Fruit fly (Drosophila melanogaster) whole organism, prepupa: Measurements from ENCODE around the gene Osi11.

ENCODE experiments used
- Blimp-1 ChIP-seq: fragments of 200-800 bp; sonication (Bioruptor generic); optimal IDR thresholded peaks from 3 replicates; lab custom pipeline; 2017; ENCODE audit warnings: missing biosample characterization, missing genetic modification characterization, mild to moderate bottlenecking, moderate library complexity, missing genetic modification reagents
- CG11294 ChIP-seq: fragments of 200-800 bp; sonication (Bioruptor generic); IDR thresholded peaks from 2 replicates; pipeline ENCODE4 v1.3.6; 2022; ENCODE audit warnings: missing biosample characterization, missing genetic modification characterization
- CG11762 ChIP-seq: fragments of 200-800 bp; sonication (Bioruptor generic); optimal IDR thresholded peaks from 3 replicates; lab custom pipeline; 2016; ENCODE audit warnings: missing biosample characterization, missing genetic modification characterization; ENCODE audit not compliant: insufficient read depth
- CG15336 ChIP-seq: fragments of 200-800 bp; sonication (Bioruptor generic); IDR thresholded peaks from 2 replicates; pipeline ENCODE4 v1.3.6; 2022; ENCODE audit warnings: missing biosample characterization, missing genetic modification characterization
- CG31627 ChIP-seq: fragments of 200-800 bp; sonication (Bioruptor generic); optimal IDR thresholded peaks from 3 replicates; lab custom pipeline; 2016; ENCODE audit warnings: missing biosample characterization, missing genetic modification characterization
- CG32006 ChIP-seq: fragments of 200-800 bp; sonication (Bioruptor generic); optimal IDR thresholded peaks from 3 replicates; lab custom pipeline; 2017; ENCODE audit warnings: missing biosample characterization, mild to moderate bottlenecking, missing genetic modification characterization
- CG34406 ChIP-seq: fragments of 200-800 bp; sonication (Bioruptor generic); optimal IDR thresholded peaks from 3 replicates; lab custom pipeline; 2016; ENCODE audit warnings: missing biosample characterization, missing genetic modification characterization
- CG3919 ChIP-seq: fragments of 200-800 bp; sonication (Bioruptor generic); optimal IDR thresholded peaks from 3 replicates; lab custom pipeline; 2016; ENCODE audit warnings: missing biosample characterization, missing genetic modification characterization
- CG4318 ChIP-seq: fragments of 200-800 bp; sonication (Bioruptor generic); optimal IDR thresholded peaks from 3 replicates; lab custom pipeline; 2017; ENCODE audit warnings: missing biosample characterization, mild to moderate bottlenecking, missing genetic modification characterization
- CG6276 ChIP-seq: fragments of 200-800 bp; sonication (Bioruptor generic); optimal IDR thresholded peaks from 2 replicates; lab custom pipeline; 2017; ENCODE audit warnings: missing biosample characterization, mild to moderate bottlenecking, missing genetic modification characterization
- CG6792 ChIP-seq: fragments of 200-800 bp; sonication (Bioruptor generic); optimal IDR thresholded peaks from 3 replicates; lab custom pipeline; 2016; ENCODE audit warnings: missing biosample characterization, missing genetic modification characterization
- CG8119 ChIP-seq: fragments of 200-800 bp; sonication (Bioruptor generic); IDR thresholded peaks from 3 replicates; pipeline ENCODE4 v1.3.6; 2022; ENCODE audit warnings: missing biosample characterization, missing genetic modification characterization
- CG8319 ChIP-seq: fragments of 200-800 bp; sonication (Bioruptor generic); optimal IDR thresholded peaks from 3 replicates; lab custom pipeline; 2016; ENCODE audit warnings: missing biosample characterization, missing genetic modification characterization
- CG8632 ChIP-seq: fragments of 200-800 bp; sonication (Bioruptor generic); optimal IDR thresholded peaks from 3 replicates; lab custom pipeline; 2016; ENCODE audit warnings: missing biosample characterization, missing genetic modification characterization
- Eip75B ChIP-seq: fragments of 200-800 bp; sonication (Bioruptor generic); optimal IDR thresholded peaks from 3 replicates; lab custom pipeline; 2016; ENCODE audit warnings: missing biosample characterization, missing genetic modification characterization
- Eip78C ChIP-seq: fragments of 200-800 bp; sonication (Bioruptor generic); peaks from one replicate; lab custom pipeline; 2016; ENCODE audit warnings: missing biosample characterization, missing genetic modification characterization
- Ets96B ChIP-seq: fragments of 200-800 bp; optimal IDR thresholded peaks from 2 replicates; lab custom pipeline; 2019; ENCODE audit warnings: missing biosample characterization, mild to moderate bottlenecking, missing genetic modification characterization, moderate library complexity
- Gug ChIP-seq: fragments of 200-800 bp; sonication (Bioruptor generic); IDR thresholded peaks from 2 replicates; pipeline ENCODE4 v1.3.6; 2022; ENCODE audit warnings: missing biosample characterization, missing genetic modification characterization
- Hr38 ChIP-seq: sonication (Bioruptor generic); optimal IDR thresholded peaks from 2 replicates; lab custom pipeline; 2016; ENCODE audit warnings: missing biosample characterization, missing genetic modification characterization
- Hr39 ChIP-seq: fragments of 200-800 bp; sonication (Bioruptor generic); optimal IDR thresholded peaks from 2 replicates; lab custom pipeline; 2016; ENCODE audit warnings: missing biosample characterization, missing genetic modification characterization
- Hr4 ChIP-seq: fragments of 200-800 bp; sonication (Bioruptor generic); optimal IDR thresholded peaks from 3 replicates; lab custom pipeline; 2016; ENCODE audit warnings: missing biosample characterization, missing genetic modification characterization
- Lpt ChIP-seq: fragments of 200-800 bp; sonication (Bioruptor generic); optimal IDR thresholded peaks from 3 replicates; lab custom pipeline; 2016; ENCODE audit warnings: missing biosample characterization, missing genetic modification characterization
- OdsH ChIP-seq: fragments of 200-800 bp; sonication (Bioruptor generic); optimal IDR thresholded peaks from 3 replicates; lab custom pipeline; 2016; ENCODE audit warnings: missing biosample characterization, missing genetic modification characterization
- Smox ChIP-seq: fragments of 200-800 bp; sonication (Bioruptor generic); optimal IDR thresholded peaks from 3 replicates; lab custom pipeline; 2016; ENCODE audit warnings: missing biosample characterization, missing genetic modification characterization
- Sox102F ChIP-seq: fragments of 200-800 bp; sonication (Bioruptor generic); optimal IDR thresholded peaks from 2 replicates; lab custom pipeline; 2016; ENCODE audit warnings: missing biosample characterization, mild to moderate bottlenecking, missing genetic modification characterization
- Sox14 ChIP-seq: fragments of 200-800 bp; sonication (Bioruptor generic); optimal IDR thresholded peaks from 3 replicates; lab custom pipeline; 2016; ENCODE audit warnings: missing biosample characterization, missing genetic modification characterization
- Sox15 ChIP-seq: fragments of 200-800 bp; sonication (Bioruptor generic); optimal IDR thresholded peaks from 3 replicates; lab custom pipeline; 2016; ENCODE audit warnings: missing biosample characterization, missing genetic modification characterization
- achi ChIP-seq: fragments of 200-800 bp; sonication (Bioruptor generic); optimal IDR thresholded peaks from 3 replicates; lab custom pipeline; 2016; ENCODE audit warnings: missing biosample characterization, missing genetic modification characterization
- acj6 ChIP-seq: fragments of 200-800 bp; sonication (Bioruptor generic); optimal IDR thresholded peaks from 3 replicates; lab custom pipeline; 2016; ENCODE audit warnings: missing biosample characterization, missing genetic modification characterization
- dac ChIP-seq: fragments of 200-800 bp; sonication (Bioruptor generic); optimal IDR thresholded peaks from 2 replicates; lab custom pipeline; 2017; ENCODE audit warnings: missing biosample characterization, mild to moderate bottlenecking, missing genetic modification characterization
- eg ChIP-seq: fragments of 200-800 bp; sonication (Bioruptor generic); IDR thresholded peaks from 3 replicates; pipeline ENCODE4 v1.3.6; 2022; ENCODE audit warnings: missing biosample characterization, missing genetic modification characterization
- esn ChIP-seq: fragments of 200-800 bp; sonication (Bioruptor generic); optimal IDR thresholded peaks from 2 replicates; lab custom pipeline; 2016; ENCODE audit warnings: missing biosample characterization, mild to moderate bottlenecking, missing genetic modification characterization, moderate library complexity
- fd59A ChIP-seq: fragments of 200-800 bp; sonication (Bioruptor generic); optimal IDR thresholded peaks from 2 replicates; lab custom pipeline; 2017; ENCODE audit warnings: missing biosample characterization, mild to moderate bottlenecking, missing genetic modification characterization, missing genetic modification reagents
- lz ChIP-seq: fragments of 200-800 bp; sonication (Bioruptor generic); optimal IDR thresholded peaks from 3 replicates; lab custom pipeline; 2016; ENCODE audit warnings: missing biosample characterization, missing genetic modification characterization
- pdm3 ChIP-seq: fragments of 200-800 bp; sonication (Bioruptor generic); optimal IDR thresholded peaks from 3 replicates; lab custom pipeline; 2016; ENCODE audit warnings: missing biosample characterization, missing genetic modification characterization
- salr ChIP-seq, 2 experiments: fragments of 200-800 bp; sonication (Bioruptor generic); optimal IDR thresholded peaks; 3 replicates each; lab custom pipeline; 2016 to 2018; ENCODE audit warnings: missing biosample characterization in 2 of 2, missing genetic modification characterization in 2 of 2, mild to moderate bottlenecking in 1 of 2
- spab ChIP-seq: fragments of 200-800 bp; sonication (Bioruptor generic); optimal IDR thresholded peaks from 2 replicates; lab custom pipeline; 2017; ENCODE audit warnings: missing biosample characterization, mild to moderate bottlenecking, missing genetic modification characterization, missing genetic modification reagents
- ss ChIP-seq, 2 experiments: fragments of 200-800 bp; sonication (Bioruptor generic); optimal IDR thresholded peaks; 2 replicates in 1 of 2; 3 replicates in 1 of 2; lab custom pipeline; 2017 to 2018; ENCODE audit warnings: mild to moderate bottlenecking in 2 of 2, missing biosample characterization in 2 of 2, missing genetic modification characterization in 2 of 2, moderate library complexity in 1 of 2
- svp ChIP-seq: fragments of 200-800 bp; sonication (Bioruptor generic); peaks from one replicate; lab custom pipeline; 2016; ENCODE audit warnings: missing biosample characterization, missing genetic modification characterization
- topi ChIP-seq: fragments of 200-800 bp; sonication (Bioruptor generic); optimal IDR thresholded peaks from 3 replicates; lab custom pipeline; 2016; ENCODE audit warnings: missing biosample characterization, missing genetic modification characterization
- vri ChIP-seq: fragments of 200-800 bp; sonication (Bioruptor generic); optimal IDR thresholded peaks from 3 replicates; lab custom pipeline; 2016; ENCODE audit warnings: missing biosample characterization, mild to moderate bottlenecking, missing genetic modification characterization

Gene Osi11

dm6 chr3R:6241289-6241688, 27.3 kb downstream of the Osi11 start (continued):
- TF ChIP-seq Eip75B (no peak), Sox15 (no peak), CG8119 (GFP tag; lab: Robert Waterston, UW) (peak; percentile 67), topi (GFP tag; lab: Kevin White, UChicago) (no peak), vri (GFP tag; lab: Kevin White, UChicago) (no peak), CG32006 (GFP tag; lab: Kevin White, UChicago) (peak; percentile 92), CG8319 (GFP tag; lab: Kevin White, UChicago) (no peak)
- TF ChIP-seq, all 60 proteins: peak for 18

DNA sequence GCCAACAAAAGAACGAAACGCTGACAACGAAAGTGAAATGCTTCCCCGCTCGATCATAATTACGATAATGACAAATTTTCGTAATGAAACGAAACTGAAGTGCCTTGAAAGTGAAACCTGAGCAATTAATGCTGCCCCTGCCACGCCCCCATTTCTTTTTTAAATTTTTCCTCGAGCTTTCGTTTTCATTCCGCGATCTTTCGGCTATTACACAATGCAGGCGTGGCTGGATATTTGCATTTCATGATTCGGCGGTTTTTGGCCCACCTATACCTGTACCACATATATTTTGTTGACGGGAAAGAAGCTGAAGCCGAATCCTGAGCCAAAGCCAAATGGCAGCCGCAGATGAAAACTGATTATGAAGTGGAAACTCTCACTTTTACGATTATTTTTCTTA, 28.3 kb downstream of the Osi11 start:
- no peak for TF ChIP-seq Eip75B
- no peak for TF ChIP-seq Sox15
- TF ChIP-seq Blimp-1, result peak; percentile 73
- TF ChIP-seq, all 60 proteins: peak for 1

- TF ChIP-seq Gug (GFP tag; lab: Robert Waterston, UW), result no peak
- TF ChIP-seq Ets96B (tag; lab: Kevin White, UChicago), result no peak
- TF ChIP-seq CG11294 (GFP tag; lab: Robert Waterston, UW), result no peak
- TF ChIP-seq ss (GFP tag; optimal IDR thresholded peaks at IDR 0.05; lab: Kevin White, UChicago), result no peak
- no peak for TF ChIP-seq fd59A (GFP tag; lab: Kevin White, UChicago)
- no peak for TF ChIP-seq spab
- TF ChIP-seq Blimp-1, result no peak
- TF ChIP-seq lz, result no peak
- no peak for TF ChIP-seq OdsH (GFP tag; lab: Kevin White, UChicago)
- no peak for TF ChIP-seq CG8119 (GFP tag; lab: Robert Waterston, UW)
These were observed 29.6 kb downstream of the Osi11 start for dm6 chr3R:6238977-6239376.

DNA sequence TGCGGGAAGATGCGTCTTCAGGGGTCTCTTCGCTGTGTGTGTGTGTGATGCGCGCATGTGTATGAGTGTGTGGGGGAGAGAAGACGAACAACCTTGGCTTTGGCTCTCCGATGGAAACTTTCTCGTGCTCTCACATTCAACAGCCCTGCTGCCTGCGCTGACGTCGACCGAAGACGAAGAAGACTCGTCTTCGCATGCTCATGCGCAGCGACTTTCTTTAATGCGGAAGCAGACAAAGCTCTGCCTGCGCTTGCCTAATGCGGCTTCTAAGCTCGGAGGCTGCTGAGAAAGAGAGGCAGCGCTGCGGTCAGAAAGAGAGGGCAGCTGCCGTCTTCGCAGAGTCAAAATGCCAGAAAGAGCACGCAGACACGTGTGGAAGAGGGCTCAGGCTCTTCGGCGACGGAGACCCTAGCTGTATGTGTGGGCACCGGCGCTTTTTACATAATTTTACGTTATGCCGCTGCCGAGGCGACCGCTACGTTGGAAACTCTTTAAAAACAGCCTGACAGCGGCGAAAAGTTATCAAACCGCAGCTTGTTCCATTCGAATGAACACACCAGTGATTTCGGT, 34.3 kb downstream of the Osi11 start, which contains the start of gene Osi6:
Gene Osi6 (plus strand): TSS at position 520 of the 570 bp plus-strand sequence.
- no peak for TF ChIP-seq acj6
- peak; percentile 38 for TF ChIP-seq Eip78C
- TF ChIP-seq, all 60 proteins: peak for 1

DNA sequence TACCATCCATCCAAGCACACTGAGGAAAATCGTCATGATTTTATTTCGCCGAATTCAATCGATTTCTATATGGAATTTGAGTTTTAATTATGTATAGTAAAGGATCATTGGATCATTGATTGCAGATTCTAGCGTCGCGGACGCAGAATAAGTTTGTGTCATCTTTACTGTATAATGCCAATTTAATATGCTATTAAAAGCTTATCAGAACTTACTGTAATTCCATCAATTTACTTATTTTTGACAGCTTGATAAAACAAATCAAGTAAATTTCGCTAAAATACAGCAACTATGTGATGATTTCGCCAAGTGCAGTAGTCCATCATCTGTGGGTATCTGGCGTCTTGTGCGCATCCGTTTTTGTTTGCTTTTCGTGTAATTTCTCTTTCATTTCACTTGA, 35.5 kb downstream of the Osi11 start:
- peak; percentile 30 for TF ChIP-seq CG3919
- TF ChIP-seq OdsH (GFP tag; lab: Kevin White, UChicago), result peak; percentile 20
- TF ChIP-seq Eip78C, result peak; percentile 89
- peak; percentile 26 for TF ChIP-seq esn (GFP tag; lab: Kevin White, UChicago)
- peak; percentile 75 for TF ChIP-seq Hr4 (GFP tag; lab: Kevin White, UChicago)
- peak; percentile 34 for TF ChIP-seq CG6792 (GFP tag; lab: Kevin White, UChicago)
- peak; percentile 25 for TF ChIP-seq Sox14 (GFP tag; lab: Kevin White, UChicago)
- peak; percentile 12 for TF ChIP-seq CG31627 (GFP tag; lab: Kevin White, UChicago)
- TF ChIP-seq CG8632, result peak; percentile 3
- TF ChIP-seq CG15336, result peak; percentile 29; the same call in 1 of the 2 replicates
- peak; percentile 87 for TF ChIP-seq CG32006 (GFP tag; lab: Kevin White, UChicago)
- no peak for TF ChIP-seq ss (GFP tag; optimal IDR thresholded peaks at IDR 0.05; lab: Kevin White, UChicago)
- TF ChIP-seq dac (GFP tag; lab: Kevin White, UChicago), result peak; percentile 29
- no peak for TF ChIP-seq Lpt
- TF ChIP-seq salr (GFP tag; optimal IDR thresholded peaks at IDR 0.05; lab: Kevin White, UChicago), result no peak
- TF ChIP-seq CG8319 (GFP tag; lab: Kevin White, UChicago), result no peak
- peak; percentile 48 for TF ChIP-seq pdm3
- peak; percentile 7 for TF ChIP-seq acj6
- TF ChIP-seq lz, result no peak
- TF ChIP-seq CG6276, result no peak
- TF ChIP-seq achi (GFP tag; lab: Kevin White, UChicago), result peak; percentile 21
- no peak for TF ChIP-seq eg
- peak; percentile 21 for TF ChIP-seq Hr39 (GFP tag; lab: Kevin White, UChicago)
- TF ChIP-seq CG11762 (GFP tag; lab: Kevin White, UChicago), result peak; percentile 7
- no peak for TF ChIP-seq Smox
- peak; percentile 29 for TF ChIP-seq Sox15
- TF ChIP-seq Sox102F (GFP tag; lab: Kevin White, UChicago), result peak; percentile 17
- TF ChIP-seq Eip75B, result peak; percentile 21
- no peak for TF ChIP-seq Hr38
- TF ChIP-seq svp (GFP tag; lab: Kevin White, UChicago), result peak; percentile 65
- TF ChIP-seq CG8119 (GFP tag; lab: Robert Waterston, UW), result peak; percentile 57; the same call in 1 of the 3 replicates
- TF ChIP-seq CG4318 (GFP tag; lab: Kevin White, UChicago), result peak; percentile 62
- peak; percentile 66 for TF ChIP-seq CG34406 (GFP tag; lab: Kevin White, UChicago)
